Worm (Caenorhabditis elegans) whole organism, L2 larva: ENCODE results near the gene R04B5.1.

Experiments
- alr-1 ChIP-seq: fragments of 150-350 bp; optimal IDR thresholded peaks from 2 replicates; lab custom pipeline; 2014; ENCODE audit warnings: missing biosample characterization, missing genetic modification characterization
- ceh-16 ChIP-seq: fragments of 150-350 bp; optimal IDR thresholded peaks from 2 replicates; lab custom pipeline; 2014; ENCODE audit warnings: missing biosample characterization, missing genetic modification characterization
- ceh-82 ChIP-seq: fragments of 150-350 bp; optimal IDR thresholded peaks from 2 replicates; lab custom pipeline; 2014; ENCODE audit warnings: missing biosample characterization, missing genetic modification characterization
- elt-1 ChIP-seq: fragments of 150-350 bp; optimal IDR thresholded peaks from 2 replicates; lab custom pipeline; 2014; ENCODE audit warnings: missing biosample characterization, missing genetic modification characterization
- sma-9 ChIP-seq, 2 experiments: fragments of 150-350 bp in 1 of 2; sonication (generic microtip) in 1 of 2; optimal IDR thresholded peaks; 2 replicates each; lab custom pipeline; 2014 to 2016; ENCODE audit warnings: missing genetic modification characterization in 2 of 2, mild to moderate bottlenecking in 1 of 2, missing biosample characterization in 1 of 2, missing compliant biosample characterization in 1 of 2, missing genetic modification reagents in 1 of 2, moderate library complexity in 1 of 2

The R04B5.1 gene

DNA sequence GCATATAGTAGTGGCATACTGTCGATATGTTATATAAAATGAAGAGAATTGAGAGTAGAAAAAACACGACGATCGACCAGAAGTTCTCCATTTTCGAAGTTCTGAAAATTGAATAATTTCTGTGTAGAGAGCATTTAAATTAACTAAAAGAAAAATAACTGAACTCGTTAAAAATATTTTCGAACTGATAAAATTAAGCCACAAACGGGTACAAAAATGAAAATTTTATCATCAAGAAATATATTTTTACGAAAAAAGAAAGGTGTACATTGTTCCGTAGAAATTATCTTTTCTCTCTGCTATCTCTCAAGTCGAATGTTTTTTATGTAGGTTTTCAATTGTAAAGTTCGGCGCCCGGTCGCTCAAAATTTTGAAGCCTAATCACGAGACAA lies 47.2 kb downstream of the R04B5.1 start, which contains the start of gene acl-2:
Gene acl-2, minus strand, starts transcription at position 101 of the 392 bp plus-strand sequence.
- TF ChIP-seq ceh-16 = no peak
- no peak for TF ChIP-seq elt-1 (tag; lab: Kevin White, UChicago)
- no peak for TF ChIP-seq sma-9 (GFP tag; optimal IDR thresholded peaks at IDR 0.05; lab: Kevin White, UChicago)
- TF ChIP-seq sma-9 (tag; optimal IDR thresholded peaks at IDR 0.05; lab: Kevin White, UChicago) = no peak
- no peak for TF ChIP-seq ceh-82 (tag; lab: Kevin White, UChicago)
- no peak for TF ChIP-seq alr-1 (tag; lab: Kevin White, UChicago)
